Worm (Caenorhabditis elegans) whole organism, L3 larva: Measurements from ENCODE around the gene cki-2.

ENCODE experiments used
- aly-2 ChIP-seq: fragments of 150-350 bp; optimal IDR thresholded peaks from 2 replicates; lab custom pipeline; 2014; ENCODE audit warnings: missing biosample characterization, missing genetic modification characterization
- egl-27 ChIP-seq: sonication (generic microtip); optimal IDR thresholded peaks from 4 replicates; lab custom pipeline; 2017; ENCODE audit warnings: missing biosample characterization, missing genetic modification reagents, missing genetic modification characterization
- elt-1 ChIP-seq: fragments of 150-350 bp; optimal IDR thresholded peaks from 2 replicates; lab custom pipeline; 2014; ENCODE audit warnings: missing biosample characterization, missing genetic modification characterization
- nhr-28 ChIP-seq: fragments of 150-350 bp; optimal IDR thresholded peaks from 2 replicates; lab custom pipeline; 2014; ENCODE audit warnings: missing biosample characterization, missing genetic modification characterization
- pqm-1 ChIP-seq: fragments of 150-350 bp; optimal IDR thresholded peaks from 2 replicates; lab custom pipeline; 2017; ENCODE audit warnings: missing biosample characterization, missing genetic modification characterization, inconsistent platforms
- snpc-4 ChIP-seq: fragments of 150-350 bp; optimal IDR thresholded peaks from 2 replicates; lab custom pipeline; 2014; ENCODE audit warnings: missing biosample characterization, missing genetic modification characterization
- unc-62 ChIP-seq: fragments of 150-350 bp; sonication (generic microtip); optimal IDR thresholded peaks from 4 replicates; lab custom pipeline; 2014; ENCODE audit warnings: missing biosample characterization, missing genetic modification reagents, missing genetic modification characterization
- ztf-4 ChIP-seq: fragments of 150-350 bp; optimal IDR thresholded peaks from 2 replicates; lab custom pipeline; 2014; ENCODE audit warnings: missing biosample characterization, missing genetic modification characterization

- TF ChIP-seq aly-2 (tag; lab: Kevin White, UChicago) (no peak), snpc-4 (tag; lab: Kevin White, UChicago) (no peak), elt-1 (tag; lab: Kevin White, UChicago) (no peak), nhr-28 (tag; lab: Kevin White, UChicago) (no peak), egl-27 (no peak), pqm-1 (tag; lab: Kevin White, UChicago) (no peak), ztf-4 (tag; lab: Kevin White, UChicago) (no peak), unc-62 (GFP tag; lab: Kevin White, UChicago) (no peak)
These were observed 29.4 kb downstream of the cki-2 start, which contains the start of gene T09A5.4 for ce11 chrII:7845571-7846236.
